Fruit fly (Drosophila melanogaster): ENCODE results near the gene CG46026.
A peak's percentile ranks its signal among the peaks of the same experiment; 100 is the strongest.

Gene CG46026

DNA sequence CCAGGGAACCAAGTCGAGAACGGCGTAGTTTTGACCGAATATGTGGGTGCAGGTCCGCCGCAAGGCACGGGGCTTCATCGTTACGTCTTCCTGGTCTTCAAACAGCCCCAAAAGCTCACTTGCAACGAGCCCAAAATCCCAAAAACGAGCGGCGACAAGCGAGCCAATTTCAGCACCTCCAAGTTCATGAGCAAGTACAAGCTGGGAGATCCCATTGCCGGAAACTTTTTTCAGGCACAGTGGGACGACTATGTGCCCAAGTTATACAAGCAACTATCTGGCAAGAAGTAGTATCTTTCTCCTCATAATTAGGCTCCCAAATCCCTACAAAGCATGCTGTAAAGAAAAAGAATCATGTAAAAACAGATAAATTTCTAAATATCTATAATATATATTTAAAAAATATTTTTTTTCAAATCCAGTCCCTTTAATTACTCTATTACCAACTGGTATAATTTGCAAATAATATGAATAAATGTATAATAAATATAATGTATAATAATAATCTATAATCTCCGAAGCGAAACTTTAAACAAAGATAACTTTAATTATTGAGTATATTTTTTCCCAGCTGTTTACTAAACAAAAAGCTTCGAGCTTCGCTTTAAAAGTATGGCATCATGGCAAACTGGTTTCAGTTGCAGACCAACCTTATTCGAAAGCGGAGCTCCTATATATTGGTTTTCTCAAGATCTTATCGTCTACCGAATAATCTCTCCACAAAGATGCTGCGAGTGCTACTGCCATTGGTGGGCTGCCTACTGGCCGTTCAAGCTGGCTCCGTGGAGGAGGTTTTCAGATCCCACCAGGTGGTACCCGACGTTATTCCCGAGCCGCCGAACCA lies 36.9 kb downstream of the CG46026 start, which contains the start of gene CG17919 (continued):
- TF ChIP-seq CG6854 (GFP tag; optimal IDR thresholded peaks at IDR 0.05), result peak; percentile 17
- peak; percentile 41 for TF ChIP-seq achi (GFP tag; optimal IDR thresholded peaks at IDR 0.05)
- peak; percentile 24 for TF ChIP-seq pdm3 (GFP tag; optimal IDR thresholded peaks at IDR 0.05)
- TF ChIP-seq Eip78C (GFP tag), result peak; percentile 60
- no peak for TF ChIP-seq Blimp-1 (GFP tag; optimal IDR thresholded peaks at IDR 0.05)
- TF ChIP-seq CG1621 (tag; optimal IDR thresholded peaks at IDR 0.05), result peak; percentile 99
- TF ChIP-seq Hr38 (GFP tag; optimal IDR thresholded peaks at IDR 0.05), result no peak
- TF ChIP-seq CG6792 (GFP tag; optimal IDR thresholded peaks at IDR 0.05), result peak; percentile 22
- TF ChIP-seq dsx (GFP tag; optimal IDR thresholded peaks at IDR 0.05; ENCODE audit: poor library complexity, severe bottlenecking), result peak; percentile 13
- no peak for TF ChIP-seq Eip93F (GFP tag; optimal IDR thresholded peaks at IDR 0.05)
- peak; percentile 58 for TF ChIP-seq CG34406 (GFP tag; optimal IDR thresholded peaks at IDR 0.05)
- TF ChIP-seq dac (GFP tag; optimal IDR thresholded peaks at IDR 0.05), result no peak
- no peak for TF ChIP-seq vri (GFP tag; optimal IDR thresholded peaks at IDR 0.05)
- TF ChIP-seq CG6276 (GFP tag; optimal IDR thresholded peaks at IDR 0.05), result no peak
- TF ChIP-seq CG11294 (GFP tag; IDR thresholded peaks at IDR 0.05), result no peak
- no peak for TF ChIP-seq Gug (GFP tag; IDR thresholded peaks at IDR 0.05)
- TF ChIP-seq Hr39 (GFP tag; optimal IDR thresholded peaks at IDR 0.05), result peak; percentile 23
- TF ChIP-seq net (GFP tag; optimal IDR thresholded peaks at IDR 0.05), result no peak
- TF ChIP-seq acj6 (GFP tag; optimal IDR thresholded peaks at IDR 0.05), result peak; percentile 52
- peak; percentile 27 for TF ChIP-seq Ets96B (tag; optimal IDR thresholded peaks at IDR 0.05)
- peak; percentile 27 for TF ChIP-seq Smox (GFP tag; optimal IDR thresholded peaks at IDR 0.05)
- TF ChIP-seq topi (GFP tag; optimal IDR thresholded peaks at IDR 0.05), result peak; percentile 35
- TF ChIP-seq fd59A (GFP tag; optimal IDR thresholded peaks at IDR 0.05), result no peak
- TF ChIP-seq svp (GFP tag), result no peak
- TF ChIP-seq Sox14 (GFP tag; optimal IDR thresholded peaks at IDR 0.05), result no peak
- TF ChIP-seq CG9139 (GFP tag; optimal IDR thresholded peaks at IDR 0.05), result no peak

DNA sequence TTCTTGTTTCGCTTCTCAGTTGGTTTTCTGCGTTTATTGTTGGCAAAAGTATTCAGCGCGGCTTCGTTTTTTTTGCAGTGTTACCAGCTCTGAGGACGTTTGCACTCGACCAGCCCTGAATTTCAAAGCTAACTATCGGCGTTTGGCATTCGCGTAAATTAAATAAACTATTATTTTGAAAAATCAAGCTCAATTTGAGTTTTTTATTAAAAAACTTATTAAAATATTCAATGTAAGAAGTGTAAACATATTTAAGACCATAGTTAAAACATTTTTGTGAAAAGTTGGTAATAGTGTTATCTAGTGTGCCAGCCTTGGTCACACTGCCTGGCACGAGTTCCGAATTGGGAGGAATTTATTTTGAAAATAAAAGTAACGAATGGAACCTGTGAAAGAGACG lies 39.1 kb downstream of the CG46026 start, which contains the start of the genes SmD2 and CG18048:
Gene SmD2 (minus strand): TSS at position 98 of the 400 bp plus-strand sequence.
Gene CG18048 (plus strand): TSS at position 298 of the 400 bp plus-strand sequence.
- TF ChIP-seq CG3032 (tag; optimal IDR thresholded peaks at IDR 0.05) (peak; percentile 12), Sox14 (GFP tag; optimal IDR thresholded peaks at IDR 0.05) (peak; percentile 48), fd59A (GFP tag; optimal IDR thresholded peaks at IDR 0.05) (no peak), CG7368 (GFP tag; optimal IDR thresholded peaks at IDR 0.05) (no peak), cyc (GFP tag; optimal IDR thresholded peaks at IDR 0.05) (peak; percentile 8), Eip75B (GFP tag; optimal IDR thresholded peaks at IDR 0.05) (no peak), Eip78C (GFP tag) (peak; percentile 49), CG31627 (GFP tag; optimal IDR thresholded peaks at IDR 0.05) (peak; percentile 3), esn (GFP tag; optimal IDR thresholded peaks at IDR 0.05) (peak; percentile 3), dsx (GFP tag; optimal IDR thresholded peaks at IDR 0.05; ENCODE audit: poor library complexity, severe bottlenecking) (peak; percentile 3), net (GFP tag; optimal IDR thresholded peaks at IDR 0.05) (no peak)

DNA sequence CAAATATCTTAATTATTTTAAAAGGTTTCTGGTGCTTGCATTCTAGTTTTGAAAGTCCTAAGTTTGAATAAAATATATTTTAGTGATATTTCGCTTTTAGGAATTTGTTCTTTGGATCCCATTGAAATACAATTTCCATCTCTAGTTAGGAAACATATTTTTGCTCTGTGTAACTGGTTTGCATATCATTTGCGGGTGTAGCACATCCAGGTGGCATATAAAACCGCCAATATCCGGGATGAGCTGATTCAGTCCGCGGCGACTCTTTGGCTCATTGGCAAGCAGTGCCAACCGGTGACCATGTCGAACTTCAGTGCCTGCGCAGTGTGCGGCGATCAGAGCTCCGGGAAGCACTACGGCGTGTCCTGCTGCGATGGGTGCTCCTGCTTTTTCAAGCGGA lies 42.3 kb downstream of the CG46026 start, which contains the start of gene Hr83:
Gene Hr83 (plus strand): TSS at position 301 of the 400 bp plus-strand sequence.
- TF ChIP-seq spab (GFP tag; optimal IDR thresholded peaks at IDR 0.05), result no peak
- TF ChIP-seq CG6808 (GFP tag; optimal IDR thresholded peaks at IDR 0.05), result no peak
- no peak for TF ChIP-seq fd59A (GFP tag; optimal IDR thresholded peaks at IDR 0.05)
- TF ChIP-seq CG4318 (GFP tag; optimal IDR thresholded peaks at IDR 0.05), result no peak
- TF ChIP-seq CG11762 (GFP tag; optimal IDR thresholded peaks at IDR 0.05; ENCODE audit: insufficient read depth), result no peak
- no peak for TF ChIP-seq esn (GFP tag; optimal IDR thresholded peaks at IDR 0.05)
- TF ChIP-seq ss (GFP tag; optimal IDR thresholded peaks at IDR 0.05), result no peak
- TF ChIP-seq acj6 (GFP tag; optimal IDR thresholded peaks at IDR 0.05), result no peak
- no peak for TF ChIP-seq CG10669 (GFP tag; optimal IDR thresholded peaks at IDR 0.05)
- no peak for TF ChIP-seq fd85E (GFP tag; optimal IDR thresholded peaks at IDR 0.05)
- no peak for TF ChIP-seq CG3919 (GFP tag; optimal IDR thresholded peaks at IDR 0.05)
- TF ChIP-seq CG8319 (GFP tag; optimal IDR thresholded peaks at IDR 0.05), result no peak
- TF ChIP-seq OdsH (GFP tag; optimal IDR thresholded peaks at IDR 0.05), result no peak
- no peak for TF ChIP-seq Gug (GFP tag; IDR thresholded peaks at IDR 0.05)
- no peak for TF ChIP-seq CG11902 (GFP tag; optimal IDR thresholded peaks at IDR 0.05)
- no peak for TF ChIP-seq Blimp-1 (GFP tag; optimal IDR thresholded peaks at IDR 0.05)
- TF ChIP-seq CG10631 (GFP tag; optimal IDR thresholded peaks at IDR 0.05), result no peak
- TF ChIP-seq CG8119 (GFP tag; IDR thresholded peaks at IDR 0.05), result no peak
- no peak for TF ChIP-seq Eip78C (GFP tag)
- no peak for TF ChIP-seq svp (GFP tag)
